Fruit fly (Drosophila melanogaster): ENCODE measurements around the gene xit.

DNA sequence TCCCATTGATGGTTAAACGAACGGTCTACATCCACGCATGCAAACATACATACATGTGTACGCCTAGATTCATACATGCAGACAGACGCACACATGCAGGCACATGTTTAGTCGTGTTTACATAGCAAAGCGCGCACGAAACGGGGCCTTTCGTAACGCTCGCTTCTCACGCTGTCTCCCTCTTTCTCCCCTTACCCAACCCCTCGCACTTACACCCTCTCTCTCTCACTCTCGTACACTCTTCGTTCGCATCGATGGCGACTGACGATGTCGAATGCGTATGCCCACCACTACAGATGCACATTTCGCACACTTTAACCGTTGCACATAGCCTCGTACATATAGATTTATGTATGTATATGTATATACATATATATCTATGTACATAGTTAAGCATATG, 45.2 kb downstream of the xit start:
- peak; percentile 17 for TF ChIP-seq gsb-n (tag; optimal IDR thresholded peaks at IDR 0.05)
- no peak for TF ChIP-seq fd102C (GFP tag; optimal IDR thresholded peaks at IDR 0.05)
- no peak for TF ChIP-seq Fer3 (tag; optimal IDR thresholded peaks at IDR 0.05)
- TF ChIP-seq CG10431 (GFP tag; optimal IDR thresholded peaks at IDR 0.05): no peak
